Fruit fly (Drosophila melanogaster): Measurements from ENCODE around the gene CG3698.

DNA sequence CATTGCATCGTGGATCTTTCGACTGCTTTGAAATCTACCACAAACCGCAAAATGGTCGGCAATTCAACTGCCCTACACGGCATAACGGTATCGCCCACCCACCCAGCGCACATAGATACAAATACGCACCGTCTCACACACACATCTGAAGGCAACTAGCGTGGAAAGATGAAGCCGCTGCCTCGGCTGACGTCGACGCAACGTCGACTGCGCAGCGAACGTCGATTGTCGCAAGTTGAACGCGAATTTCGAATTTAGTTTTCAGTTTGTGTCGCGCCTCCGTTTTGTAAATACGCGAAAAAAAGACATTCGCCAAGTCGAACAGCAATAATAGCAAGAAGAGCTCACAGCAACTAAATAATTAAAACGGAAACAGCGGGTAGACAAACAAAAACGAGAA, 29.8 kb upstream of the CG3698 start:
- TF ChIP-seq insv (optimal IDR thresholded peaks at IDR 0.05) (no peak), psq (optimal IDR thresholded peaks at IDR 0.05) (no peak), Sin3A (optimal IDR thresholded peaks at IDR 0.05) (no peak), ttk (optimal IDR thresholded peaks at IDR 0.05) (no peak), h (optimal IDR thresholded peaks at IDR 0.05) (no peak)
